Fruit fly (Drosophila melanogaster) whole organism, embryonic: Measurements from ENCODE around the gene CG32712.

ENCODE experiments used
- bowl ChIP-seq: fragments of 200-800 bp; sonication (Bioruptor generic); IDR thresholded peaks from 2 replicates; pipeline ENCODE4 v1.3.6; 2022; ENCODE audit warnings: missing biosample characterization, missing genetic modification characterization
- unpg ChIP-seq: fragments of 200-800 bp; sonication (Bioruptor generic); optimal IDR thresholded peaks from 3 replicates; lab custom pipeline; 2018; ENCODE audit warnings: missing biosample characterization, mild to moderate bottlenecking, missing genetic modification characterization, moderate library complexity

- no peak for TF ChIP-seq bowl (GFP tag; lab: Robert Waterston, UW)
- TF ChIP-seq unpg (GFP tag; lab: Kevin White, UChicago) = no peak
Observed at dm6 chrX:8466729-8467215, 33.2 kb upstream of the CG32712 start.
